Worm (Caenorhabditis elegans) whole organism, L4 larva: ENCODE results near the gene ets-8.

Experiments used
- F44E2.7 ChIP-seq: fragments of 200-800 bp; sonication (Bioruptor generic); IDR thresholded peaks from 2 replicates; pipeline ENCODE4 v2.1.2; 2022; ENCODE audit warnings: missing genetic modification characterization, missing compliant biosample characterization
- ZK337.2 ChIP-seq: fragments of 200-800 bp; sonication (Bioruptor generic); IDR thresholded peaks from 2 replicates; pipeline ENCODE4 v1.3.6; 2022; ENCODE audit warnings: missing genetic modification reagents, missing genetic modification characterization, missing compliant biosample characterization
- ZK546.5 ChIP-seq, 2 experiments: sonication (generic microtip); optimal IDR thresholded peaks; 2 replicates each; lab custom pipeline; 2017; ENCODE audit warnings: missing biosample characterization in 2 of 2, missing genetic modification characterization in 2 of 2
- aha-1 ChIP-seq: fragments of 150-350 bp; peaks from one replicate; lab custom pipeline; 2014; ENCODE audit warnings: missing biosample characterization, missing genetic modification characterization
- aly-2 ChIP-seq: sonication (generic microtip); optimal IDR thresholded peaks from 2 replicates; lab custom pipeline; 2018; ENCODE audit warnings: missing biosample characterization, missing genetic modification characterization
- ama-1 ChIP-seq: fragments of 150-350 bp; optimal IDR thresholded peaks from 2 replicates; lab custom pipeline; 2014; ENCODE audit warnings: inconsistent platforms, mixed read lengths
- attf-4 ChIP-seq: sonication (generic microtip); optimal IDR thresholded peaks from 3 replicates; lab custom pipeline; 2017; ENCODE audit warnings: missing biosample characterization, missing genetic modification characterization
- ceh-20 ChIP-seq: fragments of 200-800 bp; sonication (Bioruptor generic); IDR thresholded peaks from 2 replicates; pipeline ENCODE4 v1.3.6; 2022; ENCODE audit warnings: missing genetic modification reagents, missing genetic modification characterization, missing compliant biosample characterization
- ces-1 ChIP-seq: fragments of 150-350 bp; sonication (generic microtip); optimal IDR thresholded peaks from 4 replicates; lab custom pipeline; 2014; ENCODE audit warnings: missing biosample characterization, missing genetic modification reagents, missing genetic modification characterization
- daf-16 ChIP-seq, 3 experiments: sonication (generic microtip); optimal IDR thresholded peaks; 2 replicates each; lab custom pipeline; 2016 to 2017; ENCODE audit warnings: missing genetic modification characterization in 3 of 3, missing genetic modification reagents in 3 of 3, mild to moderate bottlenecking in 2 of 3, missing compliant biosample characterization in 2 of 3, missing biosample characterization in 1 of 3, moderate library complexity in 1 of 3
- dmd-8 ChIP-seq: fragments of 200-800 bp; sonication (Bioruptor generic); IDR thresholded peaks from 2 replicates; pipeline ENCODE4 v1.3.6; 2022; ENCODE audit warnings: missing genetic modification characterization, missing compliant biosample characterization
- egl-43 ChIP-seq: fragments of 200-800 bp; sonication (Bioruptor generic); IDR thresholded peaks from 2 replicates; pipeline ENCODE4 v1.3.6; 2022; ENCODE audit warnings: missing genetic modification reagents, missing genetic modification characterization, missing compliant biosample characterization
- jun-1 ChIP-seq: fragments of 150-350 bp; optimal IDR thresholded peaks from 2 replicates; lab custom pipeline; 2014; ENCODE audit warnings: missing biosample characterization, missing genetic modification reagents, missing genetic modification characterization
- lim-7 ChIP-seq: fragments of 200-800 bp; sonication (Bioruptor generic); IDR thresholded peaks from 2 replicates; pipeline ENCODE4 v1.3.6; 2022; ENCODE audit warnings: missing genetic modification characterization, missing compliant biosample characterization
- lin-1 ChIP-seq: fragments of 200-800 bp; sonication (Bioruptor generic); IDR thresholded peaks from 2 replicates; pipeline ENCODE4 v1.3.6; 2022; ENCODE audit warnings: missing genetic modification reagents, missing genetic modification characterization, missing compliant biosample characterization
- lin-39 ChIP-seq: fragments of 150-350 bp; optimal IDR thresholded peaks from 2 replicates; lab custom pipeline; 2014; ENCODE audit warnings: missing biosample characterization, missing genetic modification reagents, missing genetic modification characterization
- lsy-2 ChIP-seq, 2 experiments: fragments of 150-350 bp in 1 of 2; sonication (generic microtip) in 1 of 2; optimal IDR thresholded peaks; 2 replicates each; lab custom pipeline; 2014 to 2017; ENCODE audit warnings: missing biosample characterization in 2 of 2, missing genetic modification characterization in 2 of 2
- madf-5 ChIP-seq, 2 experiments: fragments of 200-800 bp; sonication (Bioruptor generic); IDR thresholded peaks; 2 replicates each; pipeline ENCODE4 v1.3.6; 2022; ENCODE audit warnings: missing compliant biosample characterization in 2 of 2, missing genetic modification characterization in 2 of 2
- mdt-29 ChIP-seq: fragments of 200-800 bp; sonication (Bioruptor generic); IDR thresholded peaks from 2 replicates; pipeline ENCODE4 v1.3.6; 2022; ENCODE audit warnings: missing genetic modification reagents, missing genetic modification characterization, missing compliant biosample characterization
- mep-1 ChIP-seq: fragments of 150-350 bp; sonication (generic microtip); optimal IDR thresholded peaks from 3 replicates; lab custom pipeline; 2014; ENCODE audit warnings: missing biosample characterization, missing genetic modification characterization
- nhr-10 ChIP-seq: fragments of 150-350 bp; optimal IDR thresholded peaks from 2 replicates; lab custom pipeline; 2014; ENCODE audit warnings: missing biosample characterization, missing genetic modification characterization
- nhr-111 ChIP-seq: fragments of 200-800 bp; sonication (Bioruptor generic); optimal IDR thresholded peaks from 2 replicates; lab custom pipeline; 2018; ENCODE audit warnings: mild to moderate bottlenecking, missing genetic modification characterization, missing compliant biosample characterization
- nhr-28 ChIP-seq: fragments of 150-350 bp; optimal IDR thresholded peaks from 2 replicates; lab custom pipeline; 2014; ENCODE audit warnings: missing biosample characterization, missing genetic modification characterization
- nhr-42 ChIP-seq: fragments of 200-800 bp; sonication (Bioruptor generic); IDR thresholded peaks from 2 replicates; pipeline ENCODE4 v1.3.6; 2022; ENCODE audit warnings: missing genetic modification characterization, missing compliant biosample characterization
- nhr-6 ChIP-seq: fragments of 150-350 bp; optimal IDR thresholded peaks from 2 replicates; lab custom pipeline; 2014; ENCODE audit warnings: missing biosample characterization, missing genetic modification characterization
- php-3 ChIP-seq: fragments of 200-800 bp; sonication (Bioruptor generic); IDR thresholded peaks from 2 replicates; pipeline ENCODE4 v1.3.6; 2022; ENCODE audit warnings: missing genetic modification reagents, missing genetic modification characterization, missing compliant biosample characterization
- pqm-1 ChIP-seq: sonication (generic microtip); optimal IDR thresholded peaks from 2 replicates; lab custom pipeline; 2017; ENCODE audit warnings: missing biosample characterization, missing genetic modification characterization
- saeg-2 ChIP-seq: fragments of 200-800 bp; sonication (Bioruptor generic); IDR thresholded peaks from 2 replicates; pipeline ENCODE4 v1.3.6; 2022; ENCODE audit warnings: missing genetic modification reagents, missing genetic modification characterization, missing compliant biosample characterization
- sdz-12 ChIP-seq: fragments of 200-800 bp; sonication (Bioruptor generic); optimal IDR thresholded peaks from 2 replicates; lab custom pipeline; 2018; ENCODE audit warnings: mild to moderate bottlenecking, missing genetic modification characterization, missing compliant biosample characterization
- skn-1 ChIP-seq: fragments of 150-350 bp; optimal IDR thresholded peaks from 2 replicates; lab custom pipeline; 2014; ENCODE audit warnings: missing biosample characterization, missing genetic modification characterization
- snpc-1.2 ChIP-seq: fragments of 200-800 bp; sonication (Bioruptor generic); IDR thresholded peaks from 2 replicates; pipeline ENCODE4 v1.3.6; 2022; ENCODE audit warnings: missing genetic modification reagents, missing genetic modification characterization, missing compliant biosample characterization
- tra-1 ChIP-seq: fragments of 200-800 bp; sonication (Bioruptor generic); IDR thresholded peaks from 2 replicates; pipeline ENCODE4 v1.3.6; 2022; ENCODE audit warnings: missing genetic modification reagents, missing genetic modification characterization, missing compliant biosample characterization
- unc-62 ChIP-seq, 3 experiments: fragments of 150-350 bp in 1 of 3; sonication (generic microtip); optimal IDR thresholded peaks in 2 of 3; peaks in 1 of 3; 1 replicate in 1 of 3; 2 replicates in 2 of 3; lab custom pipeline; 2014 to 2017; ENCODE audit warnings: missing biosample characterization in 3 of 3, missing genetic modification characterization in 3 of 3, missing genetic modification reagents in 3 of 3, missing genotype in 1 of 3
- zfp-2 ChIP-seq: sonication (generic microtip); optimal IDR thresholded peaks from 2 replicates; lab custom pipeline; 2016; ENCODE audit warnings: mild to moderate bottlenecking, missing genetic modification characterization, missing compliant biosample characterization
- zip-11 ChIP-seq: fragments of 200-800 bp; sonication (Bioruptor generic); IDR thresholded peaks from 2 replicates; pipeline ENCODE4 v1.3.6; 2022; ENCODE audit warnings: missing genetic modification characterization, missing compliant biosample characterization
- zip-2 ChIP-seq: fragments of 150-350 bp; optimal IDR thresholded peaks from 2 replicates; lab custom pipeline; 2014; ENCODE audit warnings: missing biosample characterization, missing genetic modification characterization
- ztf-7 ChIP-seq: fragments of 150-350 bp; optimal IDR thresholded peaks from 2 replicates; lab custom pipeline; 2014; ENCODE audit warnings: missing biosample characterization, missing genetic modification characterization

The ets-8 gene

DNA sequence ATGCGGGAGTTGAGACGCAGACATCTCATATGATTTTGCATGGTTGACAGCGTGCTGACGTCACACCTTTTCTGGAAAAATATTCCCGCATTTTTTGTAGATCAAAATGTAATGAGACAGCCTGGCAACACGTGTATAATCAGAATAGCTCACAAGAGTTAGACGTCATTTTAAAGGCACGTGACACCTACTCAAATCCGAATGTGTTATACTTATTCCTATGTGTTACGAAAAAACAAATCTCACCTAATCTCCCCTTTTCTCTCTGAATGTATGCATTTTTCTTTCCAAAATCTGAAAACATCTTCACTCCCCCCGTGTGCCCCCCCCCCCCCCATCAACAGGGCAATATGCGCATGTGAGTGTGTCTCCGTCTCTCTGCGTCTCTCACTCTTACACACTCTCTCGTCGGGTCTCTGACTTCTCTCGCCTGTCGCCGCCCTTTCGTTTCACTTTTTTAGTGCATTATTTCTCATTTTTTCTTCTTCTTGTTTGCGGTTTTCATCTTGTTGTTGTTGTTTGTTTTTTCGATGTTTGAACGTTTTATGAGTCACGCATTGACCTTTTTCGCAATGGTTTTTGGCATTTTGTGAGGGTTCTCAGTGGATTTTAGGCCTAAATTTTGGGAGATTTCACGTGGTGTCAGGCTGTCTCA, 8.2 kb upstream of the ets-8 start (continued):
- TF ChIP-seq aly-2 (tag; lab: Kevin White, UChicago) (no peak), jun-1 (tag; lab: Kevin White, UChicago) (no peak), mdt-29 (GFP tag; lab: Robert Waterston, UW) (no peak), lsy-2 (tag; optimal IDR thresholded peaks at IDR 0.05; lab: Kevin White, UChicago) (no peak), F44E2.7 (no peak), ceh-20 (GFP tag; lab: Robert Waterston, UW) (no peak), nhr-10 (tag; lab: Kevin White, UChicago) (no peak), madf-5 (GFP tag; IDR thresholded peaks at IDR 0.05; lab: Robert Waterston, UW) (no peak), snpc-1.2 (GFP tag; lab: Robert Waterston, UW) (no peak), attf-4 (tag; lab: Kevin White, UChicago) (no peak), saeg-2 (no peak)

DNA sequence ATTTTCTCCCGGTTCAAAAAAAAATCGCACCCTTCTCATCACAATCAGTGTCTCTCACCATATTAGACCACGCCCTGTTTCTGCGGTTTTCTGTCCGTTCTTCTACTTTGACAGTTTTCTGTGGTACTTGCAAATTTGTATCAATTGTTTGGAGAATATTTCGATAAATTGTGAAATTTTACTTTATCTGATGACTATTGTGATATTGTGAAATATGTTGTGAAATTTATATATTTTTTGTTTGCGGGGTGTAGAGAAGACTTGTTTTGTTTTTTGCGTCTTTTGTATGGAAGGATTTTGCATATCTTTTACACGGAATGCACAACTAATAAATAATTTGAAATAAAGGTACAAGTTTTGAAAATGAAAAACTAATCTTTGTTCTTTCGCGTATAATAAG, 7.1 kb upstream of the ets-8 start:
- TF ChIP-seq ZK546.5 (tag; optimal IDR thresholded peaks at IDR 0.05; lab: Kevin White, UChicago) (no peak), aha-1 (tag; lab: Kevin White, UChicago) (peak; percentile 8)

DNA sequence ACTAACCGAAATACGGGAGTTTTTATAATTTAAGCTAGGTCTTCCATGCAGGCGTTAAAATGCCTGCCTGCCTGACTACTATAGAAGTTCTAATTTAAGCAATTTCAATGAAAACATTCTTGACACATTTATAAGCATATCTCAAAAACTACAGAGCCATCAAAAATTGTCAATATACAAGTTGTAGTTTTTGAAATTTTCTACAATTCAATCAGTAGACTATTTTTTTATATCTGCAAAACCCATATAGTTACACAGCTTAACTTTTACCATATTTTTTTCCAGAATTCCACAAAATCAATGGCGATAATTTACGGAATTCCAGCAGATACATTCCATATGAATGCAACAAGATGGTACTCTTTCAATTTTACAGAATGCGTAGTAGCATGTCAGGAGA, 2.8 kb upstream of the ets-8 start, which contains the start of gene C50A2.7:
C50A2.7 (plus strand) TSS at position 301 of the 400 bp plus-strand sequence.
- no peak for TF ChIP-seq egl-43
- TF ChIP-seq unc-62 (GFP tag; optimal IDR thresholded peaks at IDR 0.05 in 1 of 2; lab: Kevin White, UChicago), result peak in 1 of 2 experiments; percentile 85
- TF ChIP-seq unc-62 (tag; optimal IDR thresholded peaks at IDR 0.05; lab: Kevin White, UChicago), result no peak
- TF ChIP-seq, all 104 proteins: peak for 1

DNA sequence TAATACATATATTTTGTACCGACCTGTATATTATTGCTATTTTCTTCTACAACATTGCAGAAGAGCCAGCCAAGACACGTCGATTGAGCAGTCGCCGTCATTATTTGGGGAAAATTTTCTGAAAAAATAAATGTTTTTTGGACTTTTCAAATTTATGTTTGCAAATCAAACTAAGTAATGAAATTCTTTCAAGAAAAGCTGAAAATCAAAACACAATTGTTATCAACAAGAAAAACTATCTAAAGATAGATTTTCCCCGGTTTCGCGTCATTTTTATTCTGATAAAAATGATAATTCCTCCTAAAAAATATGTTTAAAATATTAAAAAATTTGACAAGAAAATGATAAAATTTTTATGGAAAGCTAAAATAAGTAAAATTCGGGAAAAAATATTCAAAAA, 2.4 kb downstream of the ets-8 start, which contains the start of gene C50A2.3:
C50A2.3 (minus strand) TSS at position 101 of the 400 bp plus-strand sequence.
- TF ChIP-seq attf-4 (tag; lab: Kevin White, UChicago), result no peak
- no peak for TF ChIP-seq ZK337.2 (GFP tag; lab: Robert Waterston, UW)
- no peak for TF ChIP-seq ZK546.5 (tag; optimal IDR thresholded peaks at IDR 0.05; lab: Kevin White, UChicago)
- no peak for TF ChIP-seq unc-62 (GFP tag; optimal IDR thresholded peaks at IDR 0.05 in 1 of 2; lab: Kevin White, UChicago)
- no peak for TF ChIP-seq unc-62 (tag; optimal IDR thresholded peaks at IDR 0.05; lab: Kevin White, UChicago)
- TF ChIP-seq zip-11 (GFP tag; lab: Robert Waterston, UW), result no peak
- no peak for TF ChIP-seq ceh-20 (GFP tag; lab: Robert Waterston, UW)
- TF ChIP-seq sdz-12, result no peak
- no peak for TF ChIP-seq lin-39 (tag; lab: Kevin White, UChicago)
- no peak for TF ChIP-seq nhr-10 (tag; lab: Kevin White, UChicago)
- TF ChIP-seq php-3 (GFP tag; lab: Robert Waterston, UW), result no peak
- TF ChIP-seq mep-1 (tag; lab: Kevin White, UChicago), result no peak
- TF ChIP-seq lsy-2 (tag; optimal IDR thresholded peaks at IDR 0.05; lab: Kevin White, UChicago), result no peak
- no peak for TF ChIP-seq mdt-29 (GFP tag; lab: Robert Waterston, UW)
- TF ChIP-seq ztf-7 (tag; lab: Kevin White, UChicago), result no peak

DNA sequence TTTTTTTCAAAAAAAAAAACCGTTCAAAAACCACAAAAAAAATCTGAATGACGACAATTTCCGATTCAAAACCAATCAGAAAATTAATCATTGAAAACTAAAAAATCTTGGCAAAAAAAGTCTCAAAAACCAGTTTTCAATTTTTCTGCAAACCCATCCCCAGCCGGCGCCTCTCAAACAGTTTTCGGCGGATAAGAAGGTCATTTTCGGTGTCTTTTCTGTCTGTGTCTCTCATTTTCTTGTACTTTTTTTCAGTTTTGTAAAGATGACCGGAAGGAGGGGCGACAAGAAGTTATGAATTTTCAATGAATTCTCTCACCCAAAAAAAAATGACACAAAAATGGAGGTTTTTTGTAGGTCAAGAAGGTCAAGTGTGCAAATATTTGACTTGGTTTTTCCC, 5.1 kb downstream of the ets-8 start:
- TF ChIP-seq tra-1 (GFP tag; lab: Robert Waterston, UW), result 0 out of 2 replicates have a peak, but pooled peaks have one; percentile 20
- TF ChIP-seq dmd-8 (GFP tag; lab: Robert Waterston, UW), result no peak
- TF ChIP-seq, all 104 proteins: peak for 1

DNA sequence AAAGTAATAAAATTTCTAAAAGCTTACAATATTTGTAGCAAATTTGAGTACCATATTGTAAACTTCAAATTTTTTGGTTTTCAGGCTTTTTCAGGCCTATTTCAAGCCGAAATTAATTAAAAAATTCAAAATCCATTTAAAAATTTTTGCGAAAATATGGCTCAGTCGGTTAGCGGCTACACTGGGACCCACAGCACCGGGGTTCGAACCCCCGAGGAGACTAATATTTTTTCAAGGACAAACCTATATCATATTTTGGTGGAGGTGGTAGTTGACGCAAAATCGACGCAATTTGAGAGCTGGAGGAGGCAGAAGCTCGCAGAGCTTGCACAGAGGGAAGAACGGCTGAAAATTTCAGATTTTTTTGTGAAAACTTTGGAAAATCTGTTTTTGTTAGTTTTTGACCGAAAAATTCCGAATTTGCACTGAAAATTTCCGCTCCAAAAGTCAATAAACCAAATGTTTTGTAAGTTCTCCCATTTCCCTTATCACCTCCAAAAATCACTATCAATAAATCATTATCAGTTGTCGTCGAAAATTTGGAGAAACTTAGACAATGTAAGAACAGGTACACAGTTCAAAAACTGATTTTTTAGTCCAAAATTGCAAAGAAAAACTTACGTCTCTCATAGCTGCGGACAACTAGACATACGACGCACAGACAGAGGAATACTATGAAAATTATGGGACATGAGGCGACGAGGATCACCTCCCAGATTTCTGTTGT, 11.7 kb downstream of the ets-8 start:
- TF ChIP-seq pqm-1 (tag; lab: Kevin White, UChicago) (peak; percentile 64), nhr-42 (GFP tag; lab: Robert Waterston, UW) (no peak), skn-1 (tag; lab: Kevin White, UChicago) (no peak), php-3 (GFP tag; lab: Robert Waterston, UW) (peak; percentile 51; the same call in 1 of the 2 replicates), ces-1 (GFP tag; lab: Kevin White, UChicago) (no peak), snpc-1.2 (GFP tag; lab: Robert Waterston, UW) (no peak), daf-16 (GFP tag; optimal IDR thresholded peaks at IDR 0.05; lab: Kevin White, UChicago) (no peak), daf-16 (tag; optimal IDR thresholded peaks at IDR 0.05; lab: Kevin White, UChicago) (peak; percentile 31), lim-7 (GFP tag; lab: Robert Waterston, UW) (0 out of 2 replicates have a peak, but pooled peaks have one; percentile 23), zip-2 (tag; lab: Kevin White, UChicago) (no peak), nhr-28 (tag; lab: Kevin White, UChicago) (peak; percentile 84), zfp-2 (no peak), nhr-6 (no peak), nhr-111 (GFP tag; lab: Kevin White, UChicago) (no peak), unc-62 (GFP tag; optimal IDR thresholded peaks at IDR 0.05 in 1 of 2; lab: Kevin White, UChicago) (peak in 1 of 2 experiments; percentile 78), unc-62 (tag; optimal IDR thresholded peaks at IDR 0.05; lab: Kevin White, UChicago) (no peak), aly-2 (tag; lab: Kevin White, UChicago) (no peak), mep-1 (tag; lab: Kevin White, UChicago) (no peak), F44E2.7 (no peak), lin-1 (GFP tag; lab: Robert Waterston, UW) (0 out of 2 replicates have a peak, but pooled peaks have one; percentile 11), ama-1 (lab: Kevin White, UChicago) (no peak)
